Worm (Caenorhabditis elegans): ENCODE results near the gene F33H12.1.
"Not testable (repeated sequence)": the region's sequence is repeated elsewhere in the genome, so short reads cannot be mapped to it uniquely, and the experiment has no call there.

Gene F33H12.1

ce11 chrII:2605319-2605718 is 5.0 kb downstream of the F33H12.1 start, which contains the start of gene sri-77:
TSS of gene sri-77 (minus strand) at chrII:2605419.
- no peak for TF ChIP-seq klf-2 (GFP tag; conservative IDR thresholded peaks at IDR 0.05)
- no peak for TF ChIP-seq T22C8.4 (GFP tag; IDR thresholded peaks at IDR 0.05)
- no peak for TF ChIP-seq cog-1 (tag; optimal IDR thresholded peaks at IDR 0.05)
- TF ChIP-seq ztf-23 (GFP tag; IDR thresholded peaks at IDR 0.05) = no peak
- TF ChIP-seq ztf-29 (GFP tag; IDR thresholded peaks at IDR 0.05) = no peak
- TF ChIP-seq tab-1 (GFP tag; IDR thresholded peaks at IDR 0.05) = no peak
- TF ChIP-seq flt-1 (GFP tag; IDR thresholded peaks at IDR 0.05) = no peak
- TF ChIP-seq ref-1 (GFP tag; conservative IDR thresholded peaks at IDR 0.05) = no peak
- TF ChIP-seq med-1 (GFP tag; optimal IDR thresholded peaks at IDR 0.05; ENCODE audit: insufficient read depth) = no peak

ce11 chrII:2610202-2610912 is 10.1 kb downstream of the F33H12.1 start, which contains the start of gene sri-38:
TSS of gene sri-38 (plus strand) at chrII:2610862.
- TF ChIP-seq klf-2 (GFP tag; conservative IDR thresholded peaks at IDR 0.05) (no peak), cog-1 (tag; optimal IDR thresholded peaks at IDR 0.05) (no peak), tab-1 (GFP tag; IDR thresholded peaks at IDR 0.05) (no peak), med-1 (GFP tag; optimal IDR thresholded peaks at IDR 0.05; ENCODE audit: insufficient read depth) (no peak)

- TF ChIP-seq flt-1 (GFP tag; IDR thresholded peaks at IDR 0.05) (no peak), ztf-29 (GFP tag; IDR thresholded peaks at IDR 0.05) (peak; percentile 38; the same call in 1 of the 2 replicates)
These were observed 10.7 kb downstream of the F33H12.1 start for ce11 chrII:2611009-2611408.

DNA sequence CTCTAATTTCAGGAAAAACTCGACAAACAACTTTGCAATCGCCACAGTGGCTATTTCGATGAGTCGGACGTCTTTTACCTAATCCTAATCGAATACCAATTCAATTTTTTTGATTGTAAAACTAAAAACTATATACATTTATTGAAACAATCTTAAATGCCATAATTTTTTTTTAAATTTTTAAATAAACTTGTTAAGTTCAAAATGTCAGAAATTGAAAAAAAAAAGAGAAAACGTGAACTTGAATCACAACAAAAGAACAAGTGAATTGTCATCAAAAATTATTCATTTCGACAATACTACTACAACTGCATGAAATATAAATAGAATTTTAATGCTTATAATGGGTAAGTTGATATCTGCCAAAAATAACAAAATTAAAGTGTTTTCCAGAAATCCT is 12.0 kb downstream of the F33H12.1 start, which contains the start of gene D2062.13:
Gene D2062.13, plus strand, starts transcription at position 301 of the 400 bp plus-strand sequence.
- TF ChIP-seq ref-1 (GFP tag; conservative IDR thresholded peaks at IDR 0.05); ztf-23 (GFP tag; IDR thresholded peaks at IDR 0.05); flt-1 (GFP tag; IDR thresholded peaks at IDR 0.05): not testable (repeated sequence)

DNA sequence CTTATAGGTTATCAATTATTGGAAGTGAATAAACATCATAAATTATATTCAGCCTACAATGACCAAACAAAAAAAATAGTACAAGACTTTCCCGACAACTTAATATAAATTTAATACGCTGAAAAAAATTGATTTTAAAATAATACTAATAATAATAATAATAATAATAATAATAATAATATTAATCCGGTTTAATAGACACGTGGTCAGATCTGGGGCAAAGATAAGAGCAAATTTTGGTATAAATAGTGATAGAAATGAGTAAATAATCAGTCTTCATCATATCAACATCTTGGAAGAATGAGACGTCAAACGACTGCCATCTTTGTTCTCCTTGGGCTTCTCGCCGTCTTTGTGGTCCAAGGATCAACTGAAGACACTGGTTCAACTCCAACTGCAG is 16.4 kb downstream of the F33H12.1 start, which contains the start of gene msrp-5:
Gene msrp-5, plus strand, starts transcription at position 301 of the 400 bp plus-strand sequence.
- TF ChIP-seq ztf-23 (GFP tag; IDR thresholded peaks at IDR 0.05); med-1 (GFP tag; optimal IDR thresholded peaks at IDR 0.05; ENCODE audit: insufficient read depth); flt-1 (GFP tag; IDR thresholded peaks at IDR 0.05): not testable (repeated sequence)

ce11 chrII:2619148-2619547 is 18.9 kb downstream of the F33H12.1 start, which contains the start of gene msrp-6:
TSS of gene msrp-6 (plus strand) at chrII:2619448.
- TF ChIP-seq cog-1 (tag; optimal IDR thresholded peaks at IDR 0.05); med-1 (GFP tag; optimal IDR thresholded peaks at IDR 0.05; ENCODE audit: insufficient read depth); T22C8.4 (GFP tag; IDR thresholded peaks at IDR 0.05): not testable (repeated sequence)

- no peak for TF ChIP-seq med-1 (GFP tag; optimal IDR thresholded peaks at IDR 0.05; ENCODE audit: insufficient read depth)
- TF ChIP-seq ztf-23 (GFP tag; IDR thresholded peaks at IDR 0.05) = no peak
- TF ChIP-seq cog-1 (tag; optimal IDR thresholded peaks at IDR 0.05) = no peak
- TF ChIP-seq ref-1 (GFP tag; conservative IDR thresholded peaks at IDR 0.05) = no peak
- TF ChIP-seq flt-1 (GFP tag; IDR thresholded peaks at IDR 0.05) = no peak
- TF ChIP-seq T22C8.4 (GFP tag; IDR thresholded peaks at IDR 0.05) = no peak
- no peak for TF ChIP-seq ztf-29 (GFP tag; IDR thresholded peaks at IDR 0.05)
- no peak for TF ChIP-seq klf-2 (GFP tag; conservative IDR thresholded peaks at IDR 0.05)
These were observed 22.2 kb downstream of the F33H12.1 start, which contains the start of gene D2062.5 for ce11 chrII:2622480-2622879. TSS of gene D2062.5 (plus strand) at chrII:2622780.

DNA sequence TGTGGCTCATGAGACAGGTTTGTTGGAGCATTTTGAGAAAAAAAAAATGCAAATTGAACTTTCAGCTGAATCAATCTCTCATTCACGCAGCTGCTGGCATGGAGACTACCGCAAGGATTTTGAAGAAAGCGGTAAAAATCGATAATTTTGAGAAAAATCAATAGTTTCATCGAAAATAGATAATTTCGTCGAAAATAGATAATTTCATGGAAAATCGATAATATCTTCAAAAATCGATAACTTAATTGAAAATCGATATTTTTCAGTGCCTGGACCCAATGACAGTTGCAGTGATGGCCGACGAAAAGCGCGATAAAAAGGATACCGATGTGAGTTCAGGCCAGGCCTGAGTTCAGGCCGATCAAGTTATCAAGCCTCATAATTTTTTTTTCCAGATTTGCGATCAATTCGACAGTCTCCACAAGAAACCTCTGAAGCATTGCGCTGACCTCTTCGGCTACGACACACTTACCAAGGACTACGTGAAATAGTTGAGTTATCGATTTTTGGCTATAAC is 22.7 kb downstream of the F33H12.1 start, which contains the start of gene D2062.4:
Gene D2062.4, plus strand, starts transcription at position 467 of the 517 bp plus-strand sequence.
- peak; percentile 53; the same call in 1 of the 2 replicates for TF ChIP-seq T22C8.4 (GFP tag; IDR thresholded peaks at IDR 0.05)

DNA sequence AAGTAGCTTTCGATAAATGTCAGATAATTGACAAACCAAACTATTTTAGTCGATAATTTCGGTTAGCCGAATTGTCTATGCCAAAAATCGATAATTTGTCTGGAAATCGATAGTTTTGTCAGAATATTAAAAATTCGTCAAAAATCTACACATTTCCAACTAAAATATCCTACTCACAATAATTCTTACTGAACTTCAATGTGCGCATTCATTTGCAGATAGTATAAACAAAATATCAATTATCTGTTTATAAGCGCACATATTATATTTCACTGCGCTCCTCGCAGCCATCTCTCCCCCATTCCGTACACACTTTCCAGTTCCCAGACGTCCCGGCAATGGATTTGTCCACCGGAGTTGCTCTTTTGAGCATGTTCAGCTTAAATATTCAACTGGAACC is 24.5 kb downstream of the F33H12.1 start, which contains the start of gene lgc-28:
Gene lgc-28, plus strand, starts transcription at position 301 of the 400 bp plus-strand sequence.
- TF ChIP-seq cog-1 (tag; optimal IDR thresholded peaks at IDR 0.05) (no peak), ref-1 (GFP tag; conservative IDR thresholded peaks at IDR 0.05) (no peak), klf-2 (GFP tag; conservative IDR thresholded peaks at IDR 0.05) (no peak), tab-1 (GFP tag; IDR thresholded peaks at IDR 0.05) (no peak), ztf-29 (GFP tag; IDR thresholded peaks at IDR 0.05) (no peak), med-1 (GFP tag; optimal IDR thresholded peaks at IDR 0.05; ENCODE audit: insufficient read depth) (no peak), flt-1 (GFP tag; IDR thresholded peaks at IDR 0.05) (no peak), ztf-23 (GFP tag; IDR thresholded peaks at IDR 0.05) (no peak), T22C8.4 (GFP tag; IDR thresholded peaks at IDR 0.05) (no peak)

DNA sequence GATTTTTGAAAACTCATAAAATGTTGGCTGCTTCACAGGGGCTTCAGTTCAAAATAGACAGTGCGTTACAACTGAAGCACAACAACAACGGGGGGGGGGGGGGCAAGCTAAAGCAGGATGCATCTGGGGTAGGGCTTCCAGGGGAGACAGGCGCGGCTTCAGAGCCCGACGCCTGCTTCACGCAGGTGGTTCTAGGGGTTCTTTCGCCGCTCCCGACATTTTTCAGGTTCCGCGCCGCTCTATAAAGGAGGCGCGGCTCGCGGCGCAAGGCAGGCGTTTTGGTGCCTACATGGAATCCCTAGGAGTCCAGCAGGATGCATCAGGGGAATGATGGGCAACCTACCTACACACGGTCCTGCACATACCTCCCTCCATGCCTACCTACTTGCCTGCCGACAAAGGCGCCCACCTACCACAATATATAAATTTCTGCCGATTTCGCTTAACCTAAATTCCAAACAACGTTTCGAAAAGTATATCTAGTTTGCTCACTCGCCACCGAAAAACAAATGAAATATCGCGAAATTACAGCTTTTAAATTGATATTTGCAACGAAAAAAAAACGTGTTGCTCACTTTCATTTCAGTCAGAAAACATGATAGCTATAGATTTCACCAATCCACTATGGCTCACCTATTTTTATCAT is 27.0 kb downstream of the F33H12.1 start, which contains the start of gene sri-71:
Gene sri-71, plus strand, starts transcription at position 596 of the 646 bp plus-strand sequence.
- TF ChIP-seq ztf-29 (GFP tag; IDR thresholded peaks at IDR 0.05) (no peak), med-1 (GFP tag; optimal IDR thresholded peaks at IDR 0.05; ENCODE audit: insufficient read depth) (no peak), T22C8.4 (GFP tag; IDR thresholded peaks at IDR 0.05) (no peak), cog-1 (tag; optimal IDR thresholded peaks at IDR 0.05) (no peak)

All from whole organism, midembryonic.